Fruit fly (Drosophila melanogaster) whole organism, embryonic: ENCODE data around the gene pros.

Experiments
- Atf-2 ChIP-seq: fragments of 200-800 bp; sonication (Bioruptor generic); optimal IDR thresholded peaks from 2 replicates; lab custom pipeline; 2016; ENCODE audit warnings: missing biosample characterization, missing genetic modification characterization
- Awh ChIP-seq: fragments of 200-800 bp; sonication (Bioruptor generic); IDR thresholded peaks from 2 replicates; pipeline ENCODE4, ENCODE4 v1.3.6; 2022; ENCODE audit warnings: missing biosample characterization, missing genetic modification characterization
- B-H1 ChIP-seq: fragments of 200-800 bp; sonication (Bioruptor generic); IDR thresholded peaks from 3 replicates; pipeline ENCODE4 v1.3.6; 2022; ENCODE audit warnings: missing biosample characterization, missing genetic modification characterization
- BtbVII ChIP-seq: fragments of 200-800 bp; sonication (Bioruptor generic); optimal IDR thresholded peaks from 3 replicates; lab custom pipeline; 2017; ENCODE audit warnings: missing biosample characterization, mild to moderate bottlenecking, missing genetic modification characterization
- CG1024 ChIP-seq: fragments of 200-800 bp; sonication (Bioruptor generic); IDR thresholded peaks from 2 replicates; pipeline ENCODE4 v1.3.6; 2022; ENCODE audit warnings: missing biosample characterization, missing genetic modification characterization
- CG10431 ChIP-seq: fragments of 200-800 bp; sonication (Bioruptor generic); optimal IDR thresholded peaks from 3 replicates; lab custom pipeline; 2018; ENCODE audit warnings: missing biosample characterization, mild to moderate bottlenecking, missing genetic modification characterization
- CG11085 ChIP-seq: fragments of 200-800 bp; sonication (Bioruptor generic); IDR thresholded peaks from 2 replicates; pipeline ENCODE4 v1.3.6; 2022; ENCODE audit warnings: missing biosample characterization, missing genetic modification characterization
- CG11093 ChIP-seq: fragments of 200-800 bp; sonication (Bioruptor generic); IDR thresholded peaks from 3 replicates; pipeline ENCODE4 v1.3.6; 2022; ENCODE audit warnings: missing biosample characterization, missing genetic modification characterization
- CG12219 ChIP-seq: fragments of 200-800 bp; sonication (Bioruptor generic); optimal IDR thresholded peaks from 3 replicates; lab custom pipeline; 2018; ENCODE audit warnings: missing biosample characterization, mild to moderate bottlenecking, missing genetic modification characterization
- CG18262 ChIP-seq: fragments of 200-800 bp; optimal IDR thresholded peaks from 3 replicates; lab custom pipeline; 2019; ENCODE audit warnings: missing biosample characterization, mild to moderate bottlenecking, missing genetic modification characterization, moderate library complexity
- CG1832 ChIP-seq: fragments of 200-800 bp; sonication (Bioruptor generic); optimal IDR thresholded peaks from 2 replicates; lab custom pipeline; 2017; ENCODE audit warnings: missing biosample characterization, mild to moderate bottlenecking, missing genetic modification characterization, inconsistent platforms
- CG2129 ChIP-seq: fragments of 200-800 bp; sonication (Bioruptor generic); IDR thresholded peaks from 2 replicates; pipeline ENCODE4 v1.3.6; 2022; ENCODE audit warnings: missing biosample characterization, missing genetic modification characterization; ENCODE audit not compliant: partially characterized antibody
- CG31441 ChIP-seq: fragments of 200-800 bp; sonication (Bioruptor generic); IDR thresholded peaks from 2 replicates; pipeline ENCODE4 v1.3.6; 2022; ENCODE audit warnings: missing biosample characterization, missing genetic modification characterization
- CG32532 ChIP-seq: fragments of 200-800 bp; sonication (Bioruptor generic); IDR thresholded peaks from 2 replicates; pipeline ENCODE4 v1.3.6; 2022; ENCODE audit warnings: missing biosample characterization, missing genetic modification characterization
- CG34422 ChIP-seq: fragments of 200-800 bp; sonication (Bioruptor generic); IDR thresholded peaks from 3 replicates; pipeline ENCODE4 v1.3.6; 2022; ENCODE audit warnings: missing biosample characterization, missing genetic modification characterization
- CG43689 ChIP-seq: fragments of 200-800 bp; sonication (Bioruptor generic); IDR thresholded peaks from 2 replicates; pipeline ENCODE4 v1.3.6; 2022; ENCODE audit warnings: missing biosample characterization, missing genetic modification characterization
- CG4424 ChIP-seq: fragments of 200-800 bp; sonication (Bioruptor generic); optimal IDR thresholded peaks from 3 replicates; lab custom pipeline; 2016; ENCODE audit warnings: missing biosample characterization, missing genetic modification characterization
- CG6254 ChIP-seq: fragments of 200-800 bp; sonication (Bioruptor generic); optimal IDR thresholded peaks from 3 replicates; lab custom pipeline; 2017; ENCODE audit warnings: mild to moderate bottlenecking, missing biosample characterization, missing genetic modification reagents, missing genetic modification characterization
- CG6854 ChIP-seq: fragments of 200-800 bp; sonication (Bioruptor generic); optimal IDR thresholded peaks from 3 replicates; lab custom pipeline; 2017; ENCODE audit warnings: missing biosample characterization, mild to moderate bottlenecking, missing genetic modification characterization
- CG7357 ChIP-seq: fragments of 200-800 bp; sonication (Bioruptor generic); IDR thresholded peaks from 3 replicates; pipeline ENCODE4 v1.3.6; 2022; ENCODE audit warnings: missing biosample characterization, missing genetic modification characterization
- CG7745 ChIP-seq: fragments of 200-800 bp; sonication (Bioruptor generic); optimal IDR thresholded peaks from 2 replicates; lab custom pipeline; 2018; ENCODE audit warnings: missing biosample characterization, mild to moderate bottlenecking, missing genetic modification characterization, moderate library complexity
- CG8924 ChIP-seq: fragments of 200-800 bp; optimal IDR thresholded peaks from 3 replicates; lab custom pipeline; 2019; ENCODE audit warnings: missing biosample characterization, mild to moderate bottlenecking, missing genetic modification characterization, moderate library complexity
- D19B ChIP-seq: fragments of 200-800 bp; sonication (Bioruptor generic); optimal IDR thresholded peaks from 2 replicates; lab custom pipeline; 2017; ENCODE audit warnings: missing biosample characterization, mild to moderate bottlenecking, missing genetic modification characterization
- Dek ChIP-seq: fragments of 200-800 bp; sonication (Bioruptor generic); optimal IDR thresholded peaks from 3 replicates; lab custom pipeline; 2019; ENCODE audit warnings: missing biosample characterization, mild to moderate bottlenecking, missing genetic modification characterization, moderate library complexity
- Dref ChIP-seq: fragments of 200-800 bp; sonication (Bioruptor generic); IDR thresholded peaks from 2 replicates; pipeline ENCODE4 v1.3.6; 2022; ENCODE audit warnings: missing biosample characterization, missing genetic modification characterization
- E2f2 ChIP-seq: fragments of 200-800 bp; sonication (Bioruptor generic); IDR thresholded peaks from 2 replicates; pipeline ENCODE4 v1.3.6; 2022; ENCODE audit warnings: missing biosample characterization, missing genetic modification characterization
- HLH3B ChIP-seq: fragments of 200-800 bp; sonication (Bioruptor generic); IDR thresholded peaks from 2 replicates; pipeline ENCODE4 v1.3.6; 2022; ENCODE audit warnings: missing biosample characterization, missing genetic modification characterization
- Kr ChIP-seq: fragments of 200-800 bp; sonication (Bioruptor generic); optimal IDR thresholded peaks from 2 replicates; lab custom pipeline; 2017; ENCODE audit warnings: missing biosample characterization, mild to moderate bottlenecking, missing genetic modification characterization
- Lhr ChIP-seq: fragments of 200-800 bp; sonication (Bioruptor generic); optimal IDR thresholded peaks from 3 replicates; lab custom pipeline; 2017; ENCODE audit warnings: mild to moderate bottlenecking, missing biosample characterization, missing genetic modification reagents, missing genetic modification characterization
- Med ChIP-seq: fragments of 200-800 bp; sonication (Bioruptor generic); peaks from one replicate; lab custom pipeline; 2016; ENCODE audit warnings: missing biosample characterization, missing genetic modification characterization, mild to moderate bottlenecking, inconsistent platforms, moderate library complexity
- Scr ChIP-seq: fragments of 200-800 bp; sonication (Bioruptor generic); IDR thresholded peaks from 2 replicates; pipeline ENCODE4 v1.3.6; 2022; ENCODE audit warnings: missing biosample characterization, missing genetic modification characterization; ENCODE audit not compliant: partially characterized antibody
- TFAM ChIP-seq: fragments of 200-800 bp; sonication (Bioruptor generic); optimal IDR thresholded peaks from 2 replicates; lab custom pipeline; 2017; ENCODE audit warnings: missing biosample characterization, missing genetic modification characterization, inconsistent platforms
- Taf1 ChIP-seq: fragments of 200-800 bp; sonication (Bioruptor generic); IDR thresholded peaks from 2 replicates; pipeline ENCODE4 v1.3.6; 2022; ENCODE audit warnings: missing biosample characterization, missing genetic modification characterization
- ap ChIP-seq: fragments of 200-800 bp; sonication (Bioruptor generic); IDR thresholded peaks from 2 replicates; pipeline ENCODE4 v1.3.6; 2022; ENCODE audit warnings: missing biosample characterization, missing genetic modification characterization
- ato ChIP-seq: fragments of 200-800 bp; sonication (Bioruptor generic); IDR thresholded peaks from 2 replicates; pipeline ENCODE4 v1.3.6; 2022; ENCODE audit warnings: missing biosample characterization, missing genetic modification characterization; ENCODE audit not compliant: partially characterized antibody
- bab2 ChIP-seq: fragments of 200-800 bp; sonication (Bioruptor generic); optimal IDR thresholded peaks from 2 replicates; lab custom pipeline; 2016; ENCODE audit warnings: missing biosample characterization, missing genetic modification characterization
- cad ChIP-seq: fragments of >200 bp; optimal IDR thresholded peaks from 2 replicates; lab custom pipeline; 2017; ENCODE audit warnings: missing biosample characterization, missing genetic modification characterization
- disco-r ChIP-seq: fragments of 200-800 bp; sonication (Bioruptor generic); optimal IDR thresholded peaks from 2 replicates; lab custom pipeline; 2016; ENCODE audit warnings: missing biosample characterization, missing genetic modification characterization
- ems ChIP-seq: fragments of 200-800 bp; sonication (Bioruptor generic); optimal IDR thresholded peaks from 3 replicates; lab custom pipeline; 2016; ENCODE audit warnings: missing biosample characterization, missing genetic modification characterization
- fru ChIP-seq: fragments of >200 bp; optimal IDR thresholded peaks from 2 replicates; lab custom pipeline; 2017
- ind ChIP-seq: fragments of 200-800 bp; sonication (Bioruptor generic); optimal IDR thresholded peaks from 3 replicates; lab custom pipeline; 2016; ENCODE audit warnings: missing biosample characterization, missing genetic modification characterization
- nau ChIP-seq: fragments of 200-800 bp; sonication (Bioruptor generic); optimal IDR thresholded peaks from 3 replicates; lab custom pipeline; 2017; ENCODE audit warnings: missing biosample characterization, mild to moderate bottlenecking, missing genetic modification characterization, missing genetic modification reagents
- pfk ChIP-seq: fragments of 200-800 bp; sonication (Bioruptor generic); optimal IDR thresholded peaks from 2 replicates; lab custom pipeline; 2018; ENCODE audit warnings: missing biosample characterization, mild to moderate bottlenecking, missing genetic modification characterization, moderate library complexity
- pnt ChIP-seq: fragments of 200-800 bp; sonication (Bioruptor generic); optimal IDR thresholded peaks from 3 replicates; lab custom pipeline; 2016; ENCODE audit warnings: missing biosample characterization, missing genetic modification characterization
- pum ChIP-seq: fragments of 200-800 bp; sonication (Bioruptor generic); optimal IDR thresholded peaks from 2 replicates; lab custom pipeline; 2016; ENCODE audit warnings: missing biosample characterization, missing genetic modification characterization
- rib ChIP-seq: fragments of 200-800 bp; sonication (Bioruptor generic); IDR thresholded peaks from 2 replicates; pipeline ENCODE4 v1.3.6; 2022; ENCODE audit warnings: missing biosample characterization, missing genetic modification characterization
- schlank ChIP-seq: fragments of 200-800 bp; sonication (Bioruptor generic); optimal IDR thresholded peaks from 2 replicates; lab custom pipeline; 2018; ENCODE audit warnings: missing biosample characterization, mild to moderate bottlenecking, missing genetic modification characterization
- tap ChIP-seq: fragments of 200-800 bp; optimal IDR thresholded peaks from 3 replicates; lab custom pipeline; 2019; ENCODE audit warnings: missing biosample characterization, mild to moderate bottlenecking, missing genetic modification characterization, moderate library complexity
- ttk ChIP-seq: fragments of 200-800 bp; sonication (Bioruptor generic); IDR thresholded peaks from 2 replicates; pipeline ENCODE4 v2.1.2; 2022; ENCODE audit warnings: missing biosample characterization, missing genetic modification characterization
- zen ChIP-seq: fragments of 200-800 bp; sonication (Bioruptor generic); optimal IDR thresholded peaks from 3 replicates; lab custom pipeline; 2018; ENCODE audit warnings: missing biosample characterization, mild to moderate bottlenecking, missing genetic modification characterization, moderate library complexity
- zen2 ChIP-seq: fragments of 200-800 bp; sonication (Bioruptor generic); IDR thresholded peaks from 3 replicates; pipeline ENCODE4 v1.3.6; 2022; ENCODE audit warnings: missing biosample characterization, missing genetic modification characterization; ENCODE audit not compliant: partially characterized antibody

pros gene

dm6 chr3R:11409667-11410137 is 81.4 kb downstream of the pros start, which contains the start of the genes mgr and Irbp (continued):
- TF ChIP-seq CG10431 (GFP tag; lab: Kevin White, UChicago), result peak; percentile 73
- peak; percentile 11 for TF ChIP-seq Atf-2 (GFP tag; lab: Kevin White, UChicago)
- TF ChIP-seq CG11093 (GFP tag; lab: Robert Waterston, UW), result peak; percentile 79; the same call in 2 of the 3 replicates
- peak; percentile 54 for TF ChIP-seq ems (GFP tag; lab: Kevin White, UChicago)
- TF ChIP-seq ind (GFP tag; lab: Kevin White, UChicago), result peak; percentile 88
- no peak for TF ChIP-seq cad
- TF ChIP-seq CG6854 (GFP tag; lab: Kevin White, UChicago), result peak; percentile 74
- peak; percentile 95 for TF ChIP-seq CG34422 (GFP tag; lab: Robert Waterston, UW)
- TF ChIP-seq pfk (GFP tag; lab: Kevin White, UChicago), result no peak
- peak; percentile 91 for TF ChIP-seq Awh
- peak; percentile 95 for TF ChIP-seq zen (tag; lab: Kevin White, UChicago)
- peak; percentile 96 for TF ChIP-seq CG32532 (GFP tag; lab: Robert Waterston, UW)
- TF ChIP-seq CG8924, result peak; percentile 94
- TF ChIP-seq E2f2 (GFP tag; lab: Robert Waterston, UW), result peak; percentile 87
- TF ChIP-seq CG31441 (GFP tag; lab: Robert Waterston, UW), result peak; percentile 97
- peak; percentile 83 for TF ChIP-seq CG6254 (GFP tag; lab: Kevin White, UChicago)
- peak; percentile 77; the same call in 2 of the 3 replicates for TF ChIP-seq zen2
- TF ChIP-seq D19B (GFP tag; lab: Kevin White, UChicago), result peak; percentile 72
- peak; percentile 94 for TF ChIP-seq rib (GFP tag; lab: Robert Waterston, UW)
- peak; percentile 5 for TF ChIP-seq pnt
- TF ChIP-seq ap (GFP tag; lab: Robert Waterston, UW), result peak; percentile 88
- TF ChIP-seq Lhr (GFP tag; lab: Kevin White, UChicago), result peak; percentile 76
- TF ChIP-seq CG7745 (tag; lab: Kevin White, UChicago), result peak; percentile 53
- TF ChIP-seq Dref (GFP tag; lab: Robert Waterston, UW), result peak; percentile 77
- TF ChIP-seq Med, result peak; percentile 90
- TF ChIP-seq CG7357 (GFP tag; lab: Robert Waterston, UW), result peak; percentile 83
- no peak for TF ChIP-seq Kr (GFP tag; lab: Kevin White, UChicago)
- TF ChIP-seq CG1832, result no peak
- TF ChIP-seq tap, result peak; percentile 88
- peak; percentile 89 for TF ChIP-seq CG1024 (GFP tag; lab: Robert Waterston, UW)
- TF ChIP-seq BtbVII, result peak; percentile 82
- TF ChIP-seq CG11085 (GFP tag; lab: Robert Waterston, UW), result peak; percentile 88
- peak; percentile 90 for TF ChIP-seq Dek (tag; lab: Kevin White, UChicago)
- TF ChIP-seq nau (GFP tag; lab: Kevin White, UChicago), result no peak
- no peak for TF ChIP-seq ato (GFP tag; lab: Robert Waterston, UW)
- peak; percentile 79 for TF ChIP-seq CG2129 (GFP tag; lab: Robert Waterston, UW)
- peak; percentile 55 for TF ChIP-seq bab2 (GFP tag; lab: Kevin White, UChicago)
- peak; percentile 95 for TF ChIP-seq HLH3B (GFP tag; lab: Robert Waterston, UW)
- TF ChIP-seq schlank (tag; lab: Kevin White, UChicago), result peak; percentile 66
- TF ChIP-seq disco-r (GFP tag; lab: Kevin White, UChicago), result no peak
- TF ChIP-seq CG43689 (GFP tag; lab: Robert Waterston, UW), result peak; percentile 78
- TF ChIP-seq Taf1 (GFP tag; lab: Robert Waterston, UW), result peak; percentile 91
- peak; percentile 93 for TF ChIP-seq ttk
- TF ChIP-seq CG4424, result peak; percentile 90
- peak; percentile 25 for TF ChIP-seq pum (GFP tag; lab: Kevin White, UChicago)
- peak; percentile 93 for TF ChIP-seq CG18262
- TF ChIP-seq TFAM, result peak; percentile 3
- TF ChIP-seq Scr (GFP tag; lab: Robert Waterston, UW), result peak; percentile 90
- peak; percentile 72 for TF ChIP-seq CG12219
- peak; percentile 91 for TF ChIP-seq B-H1
- no peak for TF ChIP-seq fru (lab: Kevin White, UChicago)
